Worm (Caenorhabditis elegans) whole organism, midembryonic: Measurements from ENCODE around the gene srw-22.

Experiments used
- T22C8.4 ChIP-seq: fragments of 200-800 bp; sonication (Bioruptor generic); IDR thresholded peaks from 2 replicates; pipeline ENCODE4 v1.3.6; 2022; ENCODE audit warnings: missing genetic modification characterization, missing compliant biosample characterization
- cog-1 ChIP-seq: sonication (generic microtip); optimal IDR thresholded peaks from 2 replicates; lab custom pipeline; 2016; ENCODE audit warnings: missing genetic modification characterization, missing compliant biosample characterization
- flt-1 ChIP-seq: fragments of 200-800 bp; sonication (Bioruptor generic); IDR thresholded peaks from 2 replicates; pipeline ENCODE4 v1.3.6; 2022; ENCODE audit warnings: missing genetic modification characterization, missing compliant biosample characterization
- klf-2 ChIP-seq: fragments of 200-800 bp; sonication (Bioruptor generic); conservative IDR thresholded peaks from 2 replicates; pipeline ENCODE4 v1.3.6; 2022; ENCODE audit warnings: missing genetic modification reagents, missing genetic modification characterization, missing compliant biosample characterization
- med-1 ChIP-seq: sonication (generic microtip); optimal IDR thresholded peaks from 2 replicates; lab custom pipeline; 2017; ENCODE audit warnings: missing genetic modification characterization, mild to moderate bottlenecking, missing compliant biosample characterization, antibody characterized with exemption, missing genetic modification reagents; ENCODE audit not compliant: insufficient read depth
- ref-1 ChIP-seq: fragments of 200-800 bp; sonication (Bioruptor generic); conservative IDR thresholded peaks from 2 replicates; pipeline ENCODE4 v1.3.6; 2022; ENCODE audit warnings: missing genetic modification reagents, missing genetic modification characterization, missing compliant biosample characterization
- tab-1 ChIP-seq: fragments of 200-800 bp; sonication (Bioruptor generic); IDR thresholded peaks from 2 replicates; pipeline ENCODE4 v1.3.6; 2022; ENCODE audit warnings: missing genetic modification characterization, missing compliant biosample characterization
- ztf-23 ChIP-seq: fragments of 200-800 bp; sonication (Bioruptor generic); IDR thresholded peaks from 2 replicates; pipeline ENCODE4 v1.3.6; 2022; ENCODE audit warnings: missing genetic modification reagents, missing genetic modification characterization, missing compliant biosample characterization
- ztf-29 ChIP-seq: fragments of 200-800 bp; sonication (Bioruptor generic); IDR thresholded peaks from 2 replicates; pipeline ENCODE4 v1.3.6; 2022; ENCODE audit warnings: missing genetic modification reagents, missing genetic modification characterization, missing compliant biosample characterization

Gene srw-22

ce11 chrV:15290995-15291394 is 22.6 kb downstream of the srw-22 start, which contains the start of gene cyp-34A2:
Gene cyp-34A2, minus strand, starts transcription at chrV:15291095.
- no peak for TF ChIP-seq ref-1 (GFP tag; lab: Robert Waterston, UW)
- no peak for TF ChIP-seq klf-2
- no peak for TF ChIP-seq tab-1 (GFP tag; lab: Robert Waterston, UW)
- no peak for TF ChIP-seq cog-1 (tag; lab: Kevin White, UChicago)
- no peak for TF ChIP-seq med-1
- no peak for TF ChIP-seq ztf-29 (GFP tag; lab: Robert Waterston, UW)
- no peak for TF ChIP-seq T22C8.4 (GFP tag; lab: Robert Waterston, UW)
- TF ChIP-seq flt-1 (GFP tag; lab: Robert Waterston, UW), result no peak
- TF ChIP-seq ztf-23 (GFP tag; lab: Robert Waterston, UW), result no peak

ce11 chrV:15293865-15294264 is 25.5 kb downstream of the srw-22 start, which contains the start of gene str-96:
Gene str-96, minus strand, starts transcription at chrV:15293965.
- TF ChIP-seq ztf-29 (GFP tag; lab: Robert Waterston, UW) (no peak), T22C8.4 (GFP tag; lab: Robert Waterston, UW) (no peak), cog-1 (tag; lab: Kevin White, UChicago) (no peak), ztf-23 (GFP tag; lab: Robert Waterston, UW) (no peak), flt-1 (GFP tag; lab: Robert Waterston, UW) (no peak), med-1 (no peak), tab-1 (GFP tag; lab: Robert Waterston, UW) (no peak), klf-2 (no peak), ref-1 (GFP tag; lab: Robert Waterston, UW) (no peak)

- peak; percentile 91; the same call in 1 of the 2 replicates for TF ChIP-seq flt-1 (GFP tag; lab: Robert Waterston, UW)
Observed at ce11 chrV:15295436-15295835, 27.0 kb downstream of the srw-22 start.

- no peak for TF ChIP-seq tab-1 (GFP tag; lab: Robert Waterston, UW)
Observed at ce11 chrV:15298597-15298996, 30.2 kb downstream of the srw-22 start, which contains the start of gene cpr-3. Gene cpr-3, minus strand, starts transcription at chrV:15298700.

- no peak for TF ChIP-seq tab-1 (GFP tag; lab: Robert Waterston, UW)
- TF ChIP-seq cog-1 (tag; lab: Kevin White, UChicago), result no peak
- TF ChIP-seq klf-2, result no peak
- no peak for TF ChIP-seq ztf-29 (GFP tag; lab: Robert Waterston, UW)
- no peak for TF ChIP-seq flt-1 (GFP tag; lab: Robert Waterston, UW)
- TF ChIP-seq ref-1 (GFP tag; lab: Robert Waterston, UW), result no peak
- no peak for TF ChIP-seq T22C8.4 (GFP tag; lab: Robert Waterston, UW)
- no peak for TF ChIP-seq ztf-23 (GFP tag; lab: Robert Waterston, UW)
- no peak for TF ChIP-seq med-1
Observed at ce11 chrV:15303625-15304024, 35.2 kb downstream of the srw-22 start, which contains the start of gene srx-48. Gene srx-48, minus strand, starts transcription at chrV:15303725.

- TF ChIP-seq tab-1 (GFP tag; lab: Robert Waterston, UW) (no peak), med-1 (no peak), T22C8.4 (GFP tag; lab: Robert Waterston, UW) (no peak), klf-2 (no peak), ztf-23 (GFP tag; lab: Robert Waterston, UW) (no peak), cog-1 (tag; lab: Kevin White, UChicago) (no peak), flt-1 (GFP tag; lab: Robert Waterston, UW) (no peak), ztf-29 (GFP tag; lab: Robert Waterston, UW) (no peak), ref-1 (GFP tag; lab: Robert Waterston, UW) (no peak)
Observed at ce11 chrV:15305502-15305901, 37.1 kb downstream of the srw-22 start, which contains the start of gene T26H8.5. Gene T26H8.5, minus strand, starts transcription at chrV:15305602.

- TF ChIP-seq med-1 (no peak), ref-1 (GFP tag; lab: Robert Waterston, UW) (no peak), ztf-23 (GFP tag; lab: Robert Waterston, UW) (no peak), tab-1 (GFP tag; lab: Robert Waterston, UW) (no peak), klf-2 (no peak), T22C8.4 (GFP tag; lab: Robert Waterston, UW) (no peak), flt-1 (GFP tag; lab: Robert Waterston, UW) (no peak)
Observed at ce11 chrV:15306745-15307144, 38.3 kb downstream of the srw-22 start, which contains the start of gene T26H8.4. Gene T26H8.4, minus strand, starts transcription at chrV:15306845.

- no peak for TF ChIP-seq ztf-23 (GFP tag; lab: Robert Waterston, UW)
- no peak for TF ChIP-seq med-1
- no peak for TF ChIP-seq T22C8.4 (GFP tag; lab: Robert Waterston, UW)
- no peak for TF ChIP-seq tab-1 (GFP tag; lab: Robert Waterston, UW)
- no peak for TF ChIP-seq ztf-29 (GFP tag; lab: Robert Waterston, UW)
- TF ChIP-seq cog-1 (tag; lab: Kevin White, UChicago), result no peak
- no peak for TF ChIP-seq klf-2
- TF ChIP-seq flt-1 (GFP tag; lab: Robert Waterston, UW), result no peak
Observed at ce11 chrV:15309011-15309410, 40.6 kb downstream of the srw-22 start, which contains the start of gene srz-10. Gene srz-10, minus strand, starts transcription at chrV:15309098.

- TF ChIP-seq ztf-29 (GFP tag; lab: Robert Waterston, UW) (no peak), T22C8.4 (GFP tag; lab: Robert Waterston, UW) (no peak), cog-1 (tag; lab: Kevin White, UChicago) (no peak), klf-2 (no peak), flt-1 (GFP tag; lab: Robert Waterston, UW) (no peak), ztf-23 (GFP tag; lab: Robert Waterston, UW) (no peak), tab-1 (GFP tag; lab: Robert Waterston, UW) (no peak), ref-1 (GFP tag; lab: Robert Waterston, UW) (no peak), med-1 (no peak)
Observed at ce11 chrV:15310780-15311179, 42.4 kb downstream of the srw-22 start, which contains the start of gene irld-62. Gene irld-62, plus strand, starts transcription at chrV:15311080.

ce11 chrV:15313529-15313928 is 45.1 kb downstream of the srw-22 start:
- no peak for TF ChIP-seq flt-1 (GFP tag; lab: Robert Waterston, UW)
- no peak for TF ChIP-seq ztf-23 (GFP tag; lab: Robert Waterston, UW)
- TF ChIP-seq ztf-29 (GFP tag; lab: Robert Waterston, UW), result no peak
- TF ChIP-seq cog-1 (tag; lab: Kevin White, UChicago), result no peak
- no peak for TF ChIP-seq tab-1 (GFP tag; lab: Robert Waterston, UW)
- TF ChIP-seq klf-2, result no peak
- no peak for TF ChIP-seq ref-1 (GFP tag; lab: Robert Waterston, UW)
- TF ChIP-seq med-1, result no peak
- no peak for TF ChIP-seq T22C8.4 (GFP tag; lab: Robert Waterston, UW)
